Worm (Caenorhabditis elegans): Measurements from ENCODE around the gene K11H12.1.
A peak's percentile ranks its signal among the peaks of the same experiment; 100 is the strongest.

The K11H12.1 gene

DNA sequence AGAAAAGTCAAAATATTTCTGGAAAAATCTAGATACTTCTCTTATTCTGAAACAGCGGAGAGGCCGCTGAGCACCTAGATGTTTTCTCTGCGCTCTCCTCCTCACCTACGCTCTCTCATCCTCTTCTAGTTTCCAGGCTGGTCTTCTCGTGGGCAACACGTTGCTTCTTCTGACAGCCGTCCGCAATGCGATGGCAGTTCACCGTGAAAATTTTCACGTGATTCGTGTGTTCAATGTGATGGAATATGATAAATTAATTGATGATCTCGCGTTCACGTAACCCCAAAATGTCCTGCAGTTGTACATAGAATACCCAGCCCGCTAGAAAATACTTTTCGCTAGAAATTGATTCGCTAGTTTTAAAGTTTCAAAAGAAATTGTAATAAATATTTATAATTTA lies 19.7 kb downstream of the K11H12.1 start:
- TF ChIP-seq unc-39 (tag; optimal IDR thresholded peaks at IDR 0.05) (no peak), skn-1 (tag; optimal IDR thresholded peaks at IDR 0.05) (no peak)

DNA sequence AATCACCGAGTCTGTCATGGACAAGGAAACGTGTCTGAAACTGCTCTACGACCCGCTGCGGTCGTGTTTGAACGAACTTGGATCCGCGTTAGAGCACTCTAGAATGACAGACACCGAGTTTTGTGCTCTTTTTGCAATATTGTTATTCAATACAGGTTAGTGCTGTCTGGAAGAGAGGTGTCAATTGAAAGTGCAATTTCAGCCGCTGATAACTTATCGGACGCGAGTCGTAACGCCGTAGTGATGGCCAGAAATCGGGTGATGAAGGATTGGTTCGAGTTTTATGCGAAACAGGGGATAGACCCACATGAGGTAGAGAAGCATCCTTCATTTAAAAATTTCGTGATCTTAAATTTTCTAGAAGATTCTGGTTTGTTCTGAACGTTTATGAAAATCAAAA lies 21.4 kb downstream of the K11H12.1 start:
- TF ChIP-seq nhr-12 (tag; optimal IDR thresholded peaks at IDR 0.05): no peak
- TF ChIP-seq daf-12 (tag; optimal IDR thresholded peaks at IDR 0.05): no peak
- no peak for TF ChIP-seq lsy-12 (tag; optimal IDR thresholded peaks at IDR 0.05)
- no peak for TF ChIP-seq nhr-28 (tag; optimal IDR thresholded peaks at IDR 0.05)
- no peak for TF ChIP-seq sea-2 (GFP tag; optimal IDR thresholded peaks at IDR 0.05)
- TF ChIP-seq elt-2 (tag; optimal IDR thresholded peaks at IDR 0.05): peak; percentile 29
- no peak for TF ChIP-seq ceh-82 (tag; optimal IDR thresholded peaks at IDR 0.05)
- TF ChIP-seq lin-15B (tag; optimal IDR thresholded peaks at IDR 0.05): no peak
- no peak for TF ChIP-seq zag-1 (tag; optimal IDR thresholded peaks at IDR 0.05)

DNA sequence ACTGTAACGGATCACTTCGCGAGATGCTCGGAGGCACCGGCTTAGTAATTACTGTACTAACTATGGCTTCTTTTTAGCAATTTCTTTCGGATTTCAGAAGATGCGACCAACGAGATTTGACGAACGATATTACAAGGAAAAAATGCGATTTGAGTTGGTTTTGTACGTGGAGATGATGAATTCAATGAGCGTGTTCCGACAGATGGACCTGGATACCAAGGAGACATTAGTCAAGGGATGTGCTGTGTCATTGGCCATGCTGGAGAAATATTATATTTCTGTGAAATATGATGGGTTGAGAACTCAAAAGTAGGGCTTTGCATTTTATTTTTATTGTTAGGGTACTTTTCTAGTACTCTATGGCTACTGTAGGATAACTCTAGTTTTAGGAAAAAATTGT lies 22.6 kb downstream of the K11H12.1 start:
- no peak for TF ChIP-seq nhr-11 (tag; optimal IDR thresholded peaks at IDR 0.05)
- no peak for TF ChIP-seq nhr-28 (tag; optimal IDR thresholded peaks at IDR 0.05)
- TF ChIP-seq nfya-1 (tag; optimal IDR thresholded peaks at IDR 0.05; ENCODE audit: insufficient read depth): no peak
- TF ChIP-seq mdl-1 (tag; optimal IDR thresholded peaks at IDR 0.05): no peak
- TF ChIP-seq nhr-76 (tag; optimal IDR thresholded peaks at IDR 0.05): no peak
- no peak for TF ChIP-seq skn-1 (tag; optimal IDR thresholded peaks at IDR 0.05)
- no peak for TF ChIP-seq nhr-43 (tag; optimal IDR thresholded peaks at IDR 0.05; ENCODE audit: poor library complexity, severe bottlenecking)
- TF ChIP-seq ama-1 (optimal IDR thresholded peaks at IDR 0.05): no peak
- TF ChIP-seq lin-39 (tag; optimal IDR thresholded peaks at IDR 0.05): no peak
- no peak for TF ChIP-seq ceh-16 (tag; optimal IDR thresholded peaks at IDR 0.05)
- no peak for TF ChIP-seq elt-2 (tag; optimal IDR thresholded peaks at IDR 0.05)
- TF ChIP-seq nhr-237 (tag; optimal IDR thresholded peaks at IDR 0.05): no peak
- TF ChIP-seq fkh-2 (tag; optimal IDR thresholded peaks at IDR 0.05): no peak
- TF ChIP-seq eor-1 (tag; optimal IDR thresholded peaks at IDR 0.05): no peak
- TF ChIP-seq sea-2 (GFP tag; optimal IDR thresholded peaks at IDR 0.05): no peak
- TF ChIP-seq nhr-67 (tag; optimal IDR thresholded peaks at IDR 0.05): no peak
- TF ChIP-seq R02D3.7 (tag; optimal IDR thresholded peaks at IDR 0.05): no peak
- no peak for TF ChIP-seq nhr-25 (tag; optimal IDR thresholded peaks at IDR 0.05)

DNA sequence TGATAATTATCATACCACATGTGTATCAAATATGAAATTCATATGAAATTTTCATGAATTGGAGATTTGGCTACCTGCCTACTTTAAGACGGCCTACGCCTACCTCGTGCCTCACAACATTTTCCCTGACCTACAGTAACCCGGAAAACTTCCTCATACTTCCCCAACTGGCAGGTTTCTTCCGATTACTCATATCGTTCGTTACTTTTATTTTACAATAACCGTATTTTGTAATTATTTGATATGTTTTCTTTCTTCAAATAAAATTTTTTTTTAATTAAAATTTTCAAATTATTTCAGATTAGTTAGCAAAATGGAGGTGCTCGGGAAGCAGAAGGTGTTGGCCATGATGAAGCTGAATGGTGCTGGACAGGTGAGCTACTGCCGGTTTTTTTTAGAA lies 26.0 kb downstream of the K11H12.1 start, which contains the start of gene nhr-76:
Gene nhr-76, plus strand, starts transcription at position 301 of the 400 bp plus-strand sequence.
- TF ChIP-seq mml-1 (tag; optimal IDR thresholded peaks at IDR 0.05) (no peak), nhr-12 (tag; optimal IDR thresholded peaks at IDR 0.05) (no peak), nhr-67 (tag; optimal IDR thresholded peaks at IDR 0.05) (no peak), zag-1 (tag; optimal IDR thresholded peaks at IDR 0.05) (no peak), aly-2 (tag; optimal IDR thresholded peaks at IDR 0.05) (no peak), eor-1 (tag; optimal IDR thresholded peaks at IDR 0.05) (no peak), fos-1 (tag; optimal IDR thresholded peaks at IDR 0.05) (no peak), ama-1 (optimal IDR thresholded peaks at IDR 0.05) (no peak), elt-2 (tag; optimal IDR thresholded peaks at IDR 0.05) (no peak), nhr-28 (tag; optimal IDR thresholded peaks at IDR 0.05) (no peak), ceh-82 (tag; optimal IDR thresholded peaks at IDR 0.05) (no peak), ztf-4 (tag; optimal IDR thresholded peaks at IDR 0.05) (no peak), egl-5 (tag; optimal IDR thresholded peaks at IDR 0.05) (no peak), elt-3 (tag; optimal IDR thresholded peaks at IDR 0.05) (no peak), nhr-23 (tag; optimal IDR thresholded peaks at IDR 0.05) (no peak), ztf-11 (tag; optimal IDR thresholded peaks at IDR 0.05) (no peak), ceh-9 (tag; optimal IDR thresholded peaks at IDR 0.05) (no peak), pha-4 (tag; optimal IDR thresholded peaks at IDR 0.05) (no peak), snpc-4 (tag; optimal IDR thresholded peaks at IDR 0.05) (no peak), unc-62 (GFP tag; optimal IDR thresholded peaks at IDR 0.05) (no peak)
